Fruit fly (Drosophila melanogaster) whole organism, wandering third instar larva: ENCODE measurements around the gene Atat.

Experiments used
- Abd-B ChIP-seq: fragments of >200 bp; optimal IDR thresholded peaks from 2 replicates; lab custom pipeline; 2017; ENCODE audit warnings: missing biosample characterization, missing genetic modification characterization
- HLH106 ChIP-seq: fragments of 200-800 bp; optimal IDR thresholded peaks from 3 replicates; lab custom pipeline; 2019; ENCODE audit warnings: missing biosample characterization, mild to moderate bottlenecking, missing genetic modification characterization, moderate library complexity
- Hr78 ChIP-seq: fragments of >200 bp; optimal IDR thresholded peaks from 2 replicates; lab custom pipeline; 2017; ENCODE audit warnings: missing biosample characterization, missing genetic modification characterization
- N ChIP-seq: fragments of >200 bp; optimal IDR thresholded peaks from 2 replicates; lab custom pipeline; 2018; ENCODE audit warnings: missing biosample characterization, missing external identifiers, missing genetic modification characterization
- Vsx2 ChIP-seq: fragments of 200-300, 225-300 bp; sonication (Bioruptor generic); optimal IDR thresholded peaks from 2 replicates; lab custom pipeline; 2018; ENCODE audit warnings: missing biosample characterization, missing genetic modification characterization; ENCODE audit not compliant: partially characterized antibody
- br ChIP-seq: fragments of 200-800 bp; sonication (Bioruptor generic); optimal IDR thresholded peaks from 2 replicates; lab custom pipeline; 2016; ENCODE audit warnings: missing biosample characterization, missing genetic modification characterization
- dmrt93B ChIP-seq: fragments of 200-800 bp; sonication (Bioruptor generic); optimal IDR thresholded peaks from 2 replicates; lab custom pipeline; 2018; ENCODE audit warnings: missing biosample characterization, mild to moderate bottlenecking, missing genetic modification characterization
- foxo ChIP-seq, 2 experiments: fragments of 200-800 bp; sonication (Bioruptor generic); optimal IDR thresholded peaks; 2 replicates in 1 of 2; 3 replicates in 1 of 2; lab custom pipeline; 2016 to 2017; ENCODE audit warnings: missing biosample characterization in 2 of 2, missing genetic modification characterization in 2 of 2
- fru ChIP-seq: fragments of 200-800 bp; sonication (Bioruptor generic); optimal IDR thresholded peaks from 3 replicates; lab custom pipeline; 2016; ENCODE audit warnings: missing biosample characterization, mild to moderate bottlenecking, missing genetic modification characterization
- lola ChIP-seq: fragments of >200 bp; optimal IDR thresholded peaks from 2 replicates; lab custom pipeline; 2017; ENCODE audit warnings: missing biosample characterization, missing genetic modification characterization
- pan ChIP-seq: fragments of >200 bp; optimal IDR thresholded peaks from 2 replicates; lab custom pipeline; 2017
- psq ChIP-seq: fragments of 200-800 bp; sonication (Bioruptor generic); optimal IDR thresholded peaks from 3 replicates; lab custom pipeline; 2017; ENCODE audit warnings: missing biosample characterization, mild to moderate bottlenecking, missing genetic modification characterization, moderate library complexity

DNA sequence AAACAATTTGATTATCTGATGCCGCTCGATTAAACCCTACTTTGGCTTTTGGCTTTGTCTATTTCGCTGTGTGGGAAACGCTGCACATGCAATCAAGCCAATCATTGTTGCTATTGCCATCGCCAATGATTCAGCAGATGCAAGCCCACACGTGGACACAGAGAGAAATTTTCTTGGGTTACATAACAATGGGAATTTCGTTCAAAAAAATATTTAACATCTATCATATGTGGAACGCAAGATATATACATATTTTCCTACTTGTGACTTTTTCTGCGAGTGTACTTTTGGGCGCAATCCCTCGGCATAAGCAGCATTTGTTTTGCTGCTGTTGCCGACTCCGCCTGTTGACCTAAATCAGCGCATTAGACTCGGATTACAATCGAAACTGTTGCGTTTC is 7.2 kb downstream of the Atat start:
- no peak for TF ChIP-seq lola (GFP tag; lab: Kevin White, UChicago)
- TF ChIP-seq HLH106 (tag; lab: Kevin White, UChicago): no peak
- no peak for TF ChIP-seq psq (GFP tag; lab: Kevin White, UChicago)
- no peak for TF ChIP-seq Abd-B
- no peak for TF ChIP-seq fru (GFP tag; lab: Kevin White, UChicago)
- TF ChIP-seq dmrt93B (GFP tag; lab: Kevin White, UChicago): no peak
- no peak for TF ChIP-seq pan
- no peak for TF ChIP-seq N (GFP tag; lab: Kevin White, UChicago)
- TF ChIP-seq Vsx2 (GFP tag; lab: Kevin White, UChicago): no peak
- no peak for TF ChIP-seq br (GFP tag; lab: Kevin White, UChicago)
- TF ChIP-seq foxo (GFP tag; optimal IDR thresholded peaks at IDR 0.05; lab: Kevin White, UChicago): no peak
- no peak for TF ChIP-seq Hr78
